Worm (Caenorhabditis elegans) whole organism, young adult: ENCODE results near the gene R04A9.6.

ENCODE experiments used
- C06A6.2 ChIP-seq: fragments of 200-800 bp; sonication (Bioruptor generic); conservative IDR thresholded peaks from 2 replicates; pipeline ENCODE4 v1.3.6; 2022; ENCODE audit warnings: missing genetic modification characterization, missing compliant biosample characterization
- F10E7.11 ChIP-seq: sonication (generic microtip); optimal IDR thresholded peaks from 2 replicates; lab custom pipeline; 2017; ENCODE audit warnings: mild to moderate bottlenecking, missing genetic modification characterization, moderate library complexity, missing compliant biosample characterization
- F37B4.10 ChIP-seq: fragments of 200-800 bp; sonication (Bioruptor generic); IDR thresholded peaks from 2 replicates; pipeline ENCODE4 v1.3.6; 2022; ENCODE audit warnings: missing genetic modification characterization, missing compliant biosample characterization
- F39B2.1 ChIP-seq: fragments of 200-800 bp; sonication (Bioruptor generic); IDR thresholded peaks from 2 replicates; pipeline ENCODE4 v1.3.6; 2022; ENCODE audit warnings: missing genetic modification reagents, missing genetic modification characterization, missing compliant biosample characterization
- F49E8.2 ChIP-seq: sonication (generic microtip); optimal IDR thresholded peaks from 3 replicates; lab custom pipeline; 2017; ENCODE audit warnings: missing genetic modification characterization, mild to moderate bottlenecking, missing compliant biosample characterization, antibody characterized with exemption, moderate library complexity; ENCODE audit not compliant: insufficient read depth
- F52B5.7 ChIP-seq: sonication (generic microtip); optimal IDR thresholded peaks from 2 replicates; lab custom pipeline; 2016; ENCODE audit warnings: mild to moderate bottlenecking, missing genetic modification characterization, missing compliant biosample characterization
- F55B11.4 ChIP-seq: sonication (generic microtip); optimal IDR thresholded peaks from 2 replicates; lab custom pipeline; 2016; ENCODE audit warnings: missing compliant biosample characterization, missing genetic modification characterization, borderline replicate concordance; ENCODE audit not compliant: insufficient read depth
- F57C9.4 ChIP-seq: sonication (generic microtip); optimal IDR thresholded peaks from 2 replicates; lab custom pipeline; 2017; ENCODE audit warnings: mild to moderate bottlenecking, missing genetic modification characterization, missing compliant biosample characterization
- T26A5.8 ChIP-seq: sonication (generic microtip); optimal IDR thresholded peaks from 2 replicates; lab custom pipeline; 2016; ENCODE audit warnings: missing genetic modification characterization, missing compliant biosample characterization
- Y53F4B.3 ChIP-seq: fragments of 200-800 bp; sonication (Bioruptor generic); IDR thresholded peaks from 2 replicates; pipeline ENCODE4 v1.3.6; 2022; ENCODE audit warnings: missing genetic modification reagents, missing genetic modification characterization, missing compliant biosample characterization
- Y53G8AR.9 ChIP-seq: fragments of 200-800 bp; sonication (Bioruptor generic); conservative IDR thresholded peaks from 2 replicates; pipeline ENCODE4 v1.3.6; 2022; ENCODE audit warnings: missing genetic modification reagents, missing genetic modification characterization, missing compliant biosample characterization
- Y56A3A.18 ChIP-seq: fragments of 200-800 bp; sonication (Bioruptor generic); IDR thresholded peaks from 2 replicates; pipeline ENCODE4 v1.3.6; 2022; ENCODE audit warnings: missing genetic modification reagents, missing genetic modification characterization, missing compliant biosample characterization
- Y67H2A.10 ChIP-seq: fragments of 200-800 bp; sonication (Bioruptor generic); conservative IDR thresholded peaks from 2 replicates; pipeline ENCODE4 v1.3.6; 2022; ENCODE audit warnings: missing genetic modification reagents, missing genetic modification characterization, missing compliant biosample characterization
- Y95B8A.8 ChIP-seq: fragments of 200-800 bp; sonication (Bioruptor generic); IDR thresholded peaks from 2 replicates; pipeline ENCODE4 v1.3.6; 2022; ENCODE audit warnings: missing genetic modification reagents, missing genetic modification characterization, missing compliant biosample characterization
- ama-1 ChIP-seq, 3 experiments: fragments of 150-350 bp in 1 of 3; sonication (generic microtip) in 2 of 3; optimal IDR thresholded peaks; 2 replicates each; lab custom pipeline; 2014 to 2018; ENCODE audit warnings: missing biosample characterization in 2 of 3, missing genetic modification characterization in 2 of 3, missing genetic modification reagents in 2 of 3
- attf-5 ChIP-seq: fragments of 200-800 bp; sonication (Bioruptor generic); optimal IDR thresholded peaks from 2 replicates; lab custom pipeline; 2018; ENCODE audit warnings: mild to moderate bottlenecking, missing genetic modification characterization, missing compliant biosample characterization
- cebp-1 ChIP-seq, 2 experiments: fragments of 200-800 bp in 1 of 2; sonication (Bioruptor generic) in 1 of 2; sonication (generic microtip) in 1 of 2; IDR thresholded peaks in 1 of 2; optimal IDR thresholded peaks in 1 of 2; 2 replicates each; pipeline versions ENCODE4 v1.3.6 to Lab custom; 2017 to 2022; ENCODE audit warnings: missing compliant biosample characterization in 2 of 2, missing genetic modification characterization in 2 of 2, mild to moderate bottlenecking in 1 of 2, missing genetic modification reagents in 1 of 2, moderate library complexity in 1 of 2
- ceh-27 ChIP-seq: fragments of 200-800 bp; sonication (Bioruptor generic); optimal IDR thresholded peaks from 2 replicates; lab custom pipeline; 2018; ENCODE audit warnings: mild to moderate bottlenecking, missing genetic modification characterization, moderate library complexity, missing compliant biosample characterization
- ceh-40 ChIP-seq: fragments of 200-800 bp; sonication (Bioruptor generic); IDR thresholded peaks from 2 replicates; pipeline ENCODE4 v1.3.6; 2022; ENCODE audit warnings: missing genetic modification characterization, missing compliant biosample characterization
- ceh-58 ChIP-seq: fragments of 200-800 bp; sonication (Bioruptor generic); IDR thresholded peaks from 2 replicates; pipeline ENCODE4 v1.3.6; 2022; ENCODE audit warnings: missing genetic modification characterization, missing compliant biosample characterization
- ceh-79 ChIP-seq: sonication (generic microtip); optimal IDR thresholded peaks from 2 replicates; lab custom pipeline; 2017; ENCODE audit warnings: mild to moderate bottlenecking, missing genetic modification characterization, missing compliant biosample characterization
- dox-1 ChIP-seq: fragments of 200-800 bp; sonication (Bioruptor generic); IDR thresholded peaks from 2 replicates; pipeline ENCODE4 v1.3.6; 2022; ENCODE audit warnings: missing genetic modification reagents, missing genetic modification characterization, missing compliant biosample characterization
- dpl-1 ChIP-seq: fragments of 150-350 bp; optimal IDR thresholded peaks from 2 replicates; lab custom pipeline; 2014; ENCODE audit warnings: missing biosample characterization, missing genetic modification reagents, missing genetic modification characterization
- efl-1 ChIP-seq: fragments of 150-350 bp; optimal IDR thresholded peaks from 2 replicates; lab custom pipeline; 2014; ENCODE audit warnings: missing biosample characterization, missing genetic modification reagents, missing genetic modification characterization
- ekl-4 ChIP-seq: fragments of 200-800 bp; sonication (Bioruptor generic); IDR thresholded peaks from 2 replicates; pipeline ENCODE4 v1.3.6; 2022; ENCODE audit warnings: missing genetic modification reagents, missing genetic modification characterization, missing compliant biosample characterization
- ets-4 ChIP-seq: fragments of 200-800 bp; sonication (Bioruptor generic); optimal IDR thresholded peaks from 2 replicates; lab custom pipeline; 2018; ENCODE audit warnings: mild to moderate bottlenecking, missing genetic modification characterization, missing compliant biosample characterization
- fkh-3 ChIP-seq: sonication (generic microtip); optimal IDR thresholded peaks from 2 replicates; lab custom pipeline; 2016; ENCODE audit warnings: mild to moderate bottlenecking, missing genetic modification characterization, missing compliant biosample characterization
- gei-17 ChIP-seq: fragments of 200-800 bp; sonication (Bioruptor generic); optimal IDR thresholded peaks from 2 replicates; lab custom pipeline; 2018; ENCODE audit warnings: mild to moderate bottlenecking, missing genetic modification characterization, missing compliant biosample characterization
- hlh-26 ChIP-seq: fragments of 200-800 bp; sonication (Bioruptor generic); conservative IDR thresholded peaks from 2 replicates; pipeline ENCODE4 v1.3.6; 2022; ENCODE audit warnings: missing genetic modification reagents, missing genetic modification characterization, missing compliant biosample characterization
- hmg-20 ChIP-seq: fragments of 200-800 bp; sonication (Bioruptor generic); IDR thresholded peaks from 2 replicates; pipeline ENCODE4 v1.3.6; 2022; ENCODE audit warnings: missing genetic modification reagents, missing genetic modification characterization, missing compliant biosample characterization
- let-526 ChIP-seq: fragments of 200-800 bp; sonication (Bioruptor generic); IDR thresholded peaks from 2 replicates; pipeline ENCODE4 v1.3.6; 2022; ENCODE audit warnings: missing genetic modification reagents, missing genetic modification characterization, missing compliant biosample characterization
- lin-26 ChIP-seq: fragments of 200-800 bp; sonication (Bioruptor generic); IDR thresholded peaks from 2 replicates; pipeline ENCODE4 v1.3.6; 2022; ENCODE audit warnings: missing genetic modification reagents, missing genetic modification characterization, missing compliant biosample characterization
- lin-40 ChIP-seq: sonication (generic microtip); optimal IDR thresholded peaks from 2 replicates; lab custom pipeline; 2016; ENCODE audit warnings: missing genetic modification characterization, mild to moderate bottlenecking, missing compliant biosample characterization, missing genotype, missing genetic modification reagents
- lir-1 ChIP-seq: fragments of 200-800 bp; sonication (Bioruptor generic); conservative IDR thresholded peaks from 2 replicates; pipeline ENCODE4 v1.3.6; 2022; ENCODE audit warnings: missing genetic modification reagents, missing genetic modification characterization, missing compliant biosample characterization
- lsy-27 ChIP-seq: sonication (generic microtip); optimal IDR thresholded peaks from 2 replicates; lab custom pipeline; 2017; ENCODE audit warnings: missing genetic modification characterization, mild to moderate bottlenecking, missing compliant biosample characterization, antibody characterized with exemption, missing genotype, borderline replicate concordance; ENCODE audit not compliant: insufficient read depth
- nfya-2 ChIP-seq: fragments of 200-800 bp; sonication (Bioruptor generic); IDR thresholded peaks from 2 replicates; pipeline ENCODE4 v1.3.6; 2022; ENCODE audit warnings: missing genetic modification reagents, missing genetic modification characterization, missing compliant biosample characterization
- nhr-120 ChIP-seq: fragments of 200-800 bp; sonication (Bioruptor generic); IDR thresholded peaks from 2 replicates; pipeline ENCODE4 v1.3.6; 2022; ENCODE audit warnings: missing genetic modification characterization, missing compliant biosample characterization
- nhr-179 ChIP-seq: sonication (generic microtip); optimal IDR thresholded peaks from 2 replicates; lab custom pipeline; 2016; ENCODE audit warnings: mild to moderate bottlenecking, missing genetic modification characterization, missing compliant biosample characterization
- nhr-90 ChIP-seq: sonication (generic microtip); optimal IDR thresholded peaks from 2 replicates; lab custom pipeline; 2016; ENCODE audit warnings: missing genotype, mild to moderate bottlenecking, missing genetic modification characterization, missing compliant biosample characterization
- pbrm-1 ChIP-seq: fragments of 200-800 bp; sonication (Bioruptor generic); IDR thresholded peaks from 2 replicates; pipeline ENCODE4 v1.3.6; 2022; ENCODE audit warnings: missing genetic modification reagents, missing genetic modification characterization, missing compliant biosample characterization
- pha-4 ChIP-seq: fragments of 150-350 bp; sonication (generic microtip); optimal IDR thresholded peaks from 2 replicates; lab custom pipeline; 2014; ENCODE audit warnings: missing biosample characterization, missing genetic modification reagents, missing genetic modification characterization
- repo-1 ChIP-seq: sonication (generic microtip); optimal IDR thresholded peaks from 2 replicates; lab custom pipeline; 2017; ENCODE audit warnings: mild to moderate bottlenecking, missing genetic modification characterization, missing compliant biosample characterization
- sdz-38 ChIP-seq: sonication (generic microtip); optimal IDR thresholded peaks from 2 replicates; lab custom pipeline; 2016; ENCODE audit warnings: missing genotype, missing genetic modification characterization, missing compliant biosample characterization
- sptf-2 ChIP-seq: fragments of 200-800 bp; sonication (Bioruptor generic); optimal IDR thresholded peaks from 2 replicates; lab custom pipeline; 2018; ENCODE audit warnings: mild to moderate bottlenecking, missing genetic modification characterization, missing compliant biosample characterization
- tbx-9 ChIP-seq: sonication (generic microtip); optimal IDR thresholded peaks from 2 replicates; lab custom pipeline; 2016; ENCODE audit warnings: borderline replicate concordance, missing genetic modification characterization, inconsistent platforms, missing compliant biosample characterization
- unc-130 ChIP-seq: sonication (generic microtip); optimal IDR thresholded peaks from 2 replicates; lab custom pipeline; 2016; ENCODE audit warnings: missing genetic modification reagents, missing genetic modification characterization, missing compliant biosample characterization
- unc-62 ChIP-seq: fragments of 150-350 bp; optimal IDR thresholded peaks from 2 replicates; lab custom pipeline; 2014; ENCODE audit warnings: missing biosample characterization, missing genetic modification reagents, missing genetic modification characterization
- ztf-22 ChIP-seq: fragments of 200-800 bp; sonication (Bioruptor generic); optimal IDR thresholded peaks from 2 replicates; lab custom pipeline; 2018; ENCODE audit warnings: mild to moderate bottlenecking, missing genetic modification characterization, moderate library complexity, missing compliant biosample characterization
- ztf-3 ChIP-seq: fragments of 200-800 bp; sonication (Bioruptor generic); optimal IDR thresholded peaks from 2 replicates; lab custom pipeline; 2018; ENCODE audit warnings: mild to moderate bottlenecking, missing genetic modification characterization, missing compliant biosample characterization

R04A9.6 gene

DNA sequence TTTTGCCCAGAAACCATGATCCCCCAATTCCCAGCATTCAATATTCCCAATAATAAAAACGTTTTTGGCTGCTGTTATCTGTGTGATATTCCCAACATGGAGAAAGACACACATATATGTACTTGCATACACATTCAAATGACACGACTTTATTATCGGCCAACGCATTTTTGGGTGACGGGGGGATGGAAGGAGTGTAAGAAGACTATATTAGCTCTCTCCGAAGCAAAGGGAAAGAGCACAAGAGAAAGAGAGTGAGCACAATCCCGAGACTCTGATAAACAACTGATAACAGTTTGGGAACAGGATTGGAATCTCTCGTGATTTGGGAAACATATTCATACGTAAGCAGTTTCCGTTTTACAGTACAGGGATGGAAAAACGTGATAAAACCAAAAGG, 43.1 kb downstream of the R04A9.6 start:
- TF ChIP-seq fkh-3 (tag; lab: Kevin White, UChicago) (no peak), nfya-2 (GFP tag; lab: Robert Waterston, UW) (no peak), pha-4 (peak; percentile 6), lin-26 (GFP tag; lab: Robert Waterston, UW) (no peak), Y67H2A.10 (no peak), unc-62 (GFP tag; lab: Kevin White, UChicago) (no peak), dox-1 (GFP tag; lab: Robert Waterston, UW) (peak; percentile 47; the same call in 1 of the 2 replicates), Y95B8A.8 (GFP tag; lab: Robert Waterston, UW) (no peak), nhr-179 (tag; lab: Kevin White, UChicago) (no peak), ceh-27 (GFP tag; lab: Kevin White, UChicago) (no peak), attf-5 (GFP tag; lab: Kevin White, UChicago) (no peak), F57C9.4 (tag; lab: Kevin White, UChicago) (no peak), F55B11.4 (no peak), hlh-26 (GFP tag; lab: Robert Waterston, UW) (no peak), sdz-38 (no peak), lin-40 (tag; lab: Kevin White, UChicago) (no peak), dpl-1 (GFP tag; lab: Kevin White, UChicago) (no peak), ceh-79 (no peak), nhr-90 (tag; lab: Kevin White, UChicago) (peak; percentile 2), hmg-20 (no peak; the same call in 1 of the 2 replicates), T26A5.8 (tag; lab: Kevin White, UChicago) (no peak), efl-1 (GFP tag; lab: Kevin White, UChicago) (no peak), unc-130 (GFP tag; lab: Kevin White, UChicago) (no peak), ztf-22 (GFP tag; lab: Kevin White, UChicago) (peak; percentile 22), ekl-4 (GFP tag; lab: Robert Waterston, UW) (no peak), pbrm-1 (no peak), F39B2.1 (GFP tag; lab: Robert Waterston, UW) (no peak), ztf-3 (GFP tag; lab: Kevin White, UChicago) (no peak), F37B4.10 (GFP tag; lab: Robert Waterston, UW) (no peak), sptf-2 (no peak), ets-4 (peak; percentile 58), let-526 (0 out of 2 replicates have a peak, but pooled peaks have one; percentile 33), ama-1 (optimal IDR thresholded peaks at IDR 0.05; lab: Kevin White, UChicago) (no peak), ama-1 (GFP tag; optimal IDR thresholded peaks at IDR 0.05; lab: Kevin White, UChicago) (no peak), gei-17 (GFP tag; lab: Kevin White, UChicago) (no peak), cebp-1 (GFP tag; IDR thresholded peaks at IDR 0.05; lab: Robert Waterston, UW) (0 out of 2 replicates have a peak, but pooled peaks have one; percentile 19), cebp-1 (tag; optimal IDR thresholded peaks at IDR 0.05; lab: Kevin White, UChicago) (peak; percentile 51), lir-1 (GFP tag; lab: Robert Waterston, UW) (no peak), ceh-40 (GFP tag; lab: Robert Waterston, UW) (no peak), ceh-58 (no peak), F49E8.2 (tag; lab: Kevin White, UChicago) (no peak), F10E7.11 (tag; lab: Kevin White, UChicago) (no peak), tbx-9 (tag; lab: Kevin White, UChicago) (no peak), lsy-27 (tag; lab: Kevin White, UChicago) (no peak), Y56A3A.18 (GFP tag; lab: Robert Waterston, UW) (no peak), nhr-120 (GFP tag; lab: Robert Waterston, UW) (no peak), Y53G8AR.9 (GFP tag; lab: Robert Waterston, UW) (0 out of 2 replicates have a peak, but pooled peaks have one; percentile 47), repo-1 (no peak), Y53F4B.3 (GFP tag; lab: Robert Waterston, UW) (no peak), F52B5.7 (tag; lab: Kevin White, UChicago) (no peak), C06A6.2 (GFP tag; lab: Robert Waterston, UW) (no peak)
